Fruit fly (Drosophila melanogaster): ENCODE results near the gene Syx18.

Gene Syx18

dm6 chr3R:24634312-24634711 lies 8.9 kb upstream of the Syx18 start:
- TF ChIP-seq Myc (optimal IDR thresholded peaks at IDR 0.05), result no peak
- TF ChIP-seq insv (optimal IDR thresholded peaks at IDR 0.05), result no peak
- TF ChIP-seq h (optimal IDR thresholded peaks at IDR 0.05), result no peak
- no peak for TF ChIP-seq ttk (optimal IDR thresholded peaks at IDR 0.05)
- no peak for TF ChIP-seq Sin3A (optimal IDR thresholded peaks at IDR 0.05)
- TF ChIP-seq psq (optimal IDR thresholded peaks at IDR 0.05), result no peak

- TF ChIP-seq Sin3A (optimal IDR thresholded peaks at IDR 0.05) (no peak), Myc (optimal IDR thresholded peaks at IDR 0.05) (no peak), insv (optimal IDR thresholded peaks at IDR 0.05) (no peak)
Measured at dm6 chr3R:24629877-24630808, 4.8 kb upstream of the Syx18 start, which contains the start of gene Wsck. Wsck (minus strand) TSS chr3R:24630075.

dm6 chr3R:24626667-24627066 lies 1.3 kb upstream of the Syx18 start:
- no peak for TF ChIP-seq h (optimal IDR thresholded peaks at IDR 0.05)
- no peak for TF ChIP-seq ttk (optimal IDR thresholded peaks at IDR 0.05)
- TF ChIP-seq Myc (optimal IDR thresholded peaks at IDR 0.05), result no peak
- no peak for TF ChIP-seq insv (optimal IDR thresholded peaks at IDR 0.05)
- no peak for TF ChIP-seq Sin3A (optimal IDR thresholded peaks at IDR 0.05)
- TF ChIP-seq psq (optimal IDR thresholded peaks at IDR 0.05), result no peak

- TF ChIP-seq Myc (optimal IDR thresholded peaks at IDR 0.05) (no peak), psq (optimal IDR thresholded peaks at IDR 0.05) (no peak), h (optimal IDR thresholded peaks at IDR 0.05) (no peak), Sin3A (optimal IDR thresholded peaks at IDR 0.05) (no peak), insv (optimal IDR thresholded peaks at IDR 0.05) (no peak), ttk (optimal IDR thresholded peaks at IDR 0.05) (no peak)
Measured at dm6 chr3R:24626003-24626486, 683 bp upstream of the Syx18 start.

dm6 chr3R:24620569-24620968 lies 4.8 kb downstream of the Syx18 start:
- TF ChIP-seq Myc (optimal IDR thresholded peaks at IDR 0.05) (no peak), insv (optimal IDR thresholded peaks at IDR 0.05) (no peak), h (optimal IDR thresholded peaks at IDR 0.05) (no peak), ttk (optimal IDR thresholded peaks at IDR 0.05) (no peak)

- TF ChIP-seq h (optimal IDR thresholded peaks at IDR 0.05) (no peak), ttk (optimal IDR thresholded peaks at IDR 0.05) (no peak), Myc (optimal IDR thresholded peaks at IDR 0.05) (no peak), insv (optimal IDR thresholded peaks at IDR 0.05) (no peak), Sin3A (optimal IDR thresholded peaks at IDR 0.05) (no peak), psq (optimal IDR thresholded peaks at IDR 0.05) (no peak)
Measured at dm6 chr3R:24614707-24615022, 10.7 kb downstream of the Syx18 start.

dm6 chr3R:24613819-24614706 lies 11.3 kb downstream of the Syx18 start:
- no peak for TF ChIP-seq ttk (optimal IDR thresholded peaks at IDR 0.05)
- TF ChIP-seq Myc (optimal IDR thresholded peaks at IDR 0.05), result no peak
- no peak for TF ChIP-seq psq (optimal IDR thresholded peaks at IDR 0.05)
- TF ChIP-seq Sin3A (optimal IDR thresholded peaks at IDR 0.05), result no peak
- no peak for TF ChIP-seq h (optimal IDR thresholded peaks at IDR 0.05)
- no peak for TF ChIP-seq insv (optimal IDR thresholded peaks at IDR 0.05)

dm6 chr3R:24608316-24608715 lies 17.0 kb downstream of the Syx18 start:
- TF ChIP-seq insv (optimal IDR thresholded peaks at IDR 0.05) (no peak), h (optimal IDR thresholded peaks at IDR 0.05) (no peak), Myc (optimal IDR thresholded peaks at IDR 0.05) (no peak), ttk (optimal IDR thresholded peaks at IDR 0.05) (no peak), Sin3A (optimal IDR thresholded peaks at IDR 0.05) (no peak), psq (optimal IDR thresholded peaks at IDR 0.05) (no peak)

- no peak for TF ChIP-seq h (optimal IDR thresholded peaks at IDR 0.05)
- no peak for TF ChIP-seq insv (optimal IDR thresholded peaks at IDR 0.05)
- TF ChIP-seq ttk (optimal IDR thresholded peaks at IDR 0.05), result no peak
- no peak for TF ChIP-seq psq (optimal IDR thresholded peaks at IDR 0.05)
- no peak for TF ChIP-seq Myc (optimal IDR thresholded peaks at IDR 0.05)
- TF ChIP-seq Sin3A (optimal IDR thresholded peaks at IDR 0.05), result no peak
Measured at dm6 chr3R:24606868-24607267, 18.5 kb downstream of the Syx18 start.

dm6 chr3R:24604165-24604564 lies 21.2 kb downstream of the Syx18 start:
- no peak for TF ChIP-seq psq (optimal IDR thresholded peaks at IDR 0.05)
- TF ChIP-seq h (optimal IDR thresholded peaks at IDR 0.05), result no peak
- TF ChIP-seq Myc (optimal IDR thresholded peaks at IDR 0.05), result no peak
- no peak for TF ChIP-seq Sin3A (optimal IDR thresholded peaks at IDR 0.05)
- TF ChIP-seq ttk (optimal IDR thresholded peaks at IDR 0.05), result no peak
- no peak for TF ChIP-seq insv (optimal IDR thresholded peaks at IDR 0.05)

dm6 chr3R:24603399-24604131 lies 21.8 kb downstream of the Syx18 start:
- TF ChIP-seq psq (optimal IDR thresholded peaks at IDR 0.05) (no peak), h (optimal IDR thresholded peaks at IDR 0.05) (no peak), Sin3A (optimal IDR thresholded peaks at IDR 0.05) (no peak), ttk (optimal IDR thresholded peaks at IDR 0.05) (no peak), insv (optimal IDR thresholded peaks at IDR 0.05) (no peak), Myc (optimal IDR thresholded peaks at IDR 0.05) (no peak)

All from Kc167 (cell line).